Fruit fly (Drosophila melanogaster) whole organism, embryonic: ENCODE measurements around the gene Aasdh.
A peak's percentile ranks its signal among the peaks of the same experiment; 100 is the strongest.

Experiments used
- Abd-B ChIP-seq: fragments of 200-800 bp; sonication (Bioruptor generic); optimal IDR thresholded peaks from 2 replicates; lab custom pipeline; 2018; ENCODE audit warnings: missing biosample characterization, mild to moderate bottlenecking, missing genetic modification characterization, moderate library complexity
- Atf-2 ChIP-seq: fragments of 200-800 bp; sonication (Bioruptor generic); optimal IDR thresholded peaks from 2 replicates; lab custom pipeline; 2016; ENCODE audit warnings: missing biosample characterization, missing genetic modification characterization
- Blimp-1 ChIP-seq: fragments of 200-800 bp; sonication (Bioruptor generic); optimal IDR thresholded peaks from 3 replicates; lab custom pipeline; 2018; ENCODE audit warnings: missing biosample characterization, missing genetic modification characterization, mild to moderate bottlenecking, moderate library complexity, missing genetic modification reagents
- Bteb2 ChIP-seq: fragments of 200-800 bp; sonication (Bioruptor generic); optimal IDR thresholded peaks from 2 replicates; lab custom pipeline; 2016; ENCODE audit warnings: missing biosample characterization, missing genetic modification characterization
- CG10267 ChIP-seq: fragments of 200-800 bp; sonication (Bioruptor generic); optimal IDR thresholded peaks from 2 replicates; lab custom pipeline; 2018; ENCODE audit warnings: missing biosample characterization, mild to moderate bottlenecking, missing genetic modification characterization, moderate library complexity
- CG11456 ChIP-seq: fragments of 200-800 bp; sonication (Bioruptor generic); IDR thresholded peaks from 3 replicates; pipeline ENCODE4 v1.3.6; 2022; ENCODE audit warnings: missing biosample characterization, missing genetic modification characterization
- CG11695 ChIP-seq: fragments of 200-800 bp; sonication (Bioruptor generic); IDR thresholded peaks from 3 replicates; pipeline ENCODE4 v1.3.6; 2022; ENCODE audit warnings: missing biosample characterization, missing genetic modification characterization
- CG17361 ChIP-seq: fragments of 200-800 bp; sonication (Bioruptor generic); IDR thresholded peaks from 3 replicates; pipeline ENCODE4 v1.3.6; 2022; ENCODE audit warnings: missing biosample characterization, missing genetic modification characterization
- CG17385 ChIP-seq: fragments of 200-800 bp; sonication (Bioruptor generic); optimal IDR thresholded peaks from 3 replicates; lab custom pipeline; 2018; ENCODE audit warnings: missing biosample characterization, mild to moderate bottlenecking, missing genetic modification characterization
- CG2116 ChIP-seq: fragments of 200-800 bp; sonication (Bioruptor generic); optimal IDR thresholded peaks from 3 replicates; lab custom pipeline; 2018; ENCODE audit warnings: missing biosample characterization, mild to moderate bottlenecking, missing genetic modification characterization
- CG31224 ChIP-seq: fragments of 200-800 bp; sonication (Bioruptor generic); IDR thresholded peaks from 2 replicates; pipeline ENCODE4 v1.3.6; 2022; ENCODE audit warnings: missing biosample characterization, missing genetic modification characterization
- CG3281 ChIP-seq: fragments of 200-800 bp; sonication (Bioruptor generic); optimal IDR thresholded peaks from 3 replicates; lab custom pipeline; 2017; ENCODE audit warnings: missing biosample characterization, mild to moderate bottlenecking, missing genetic modification characterization
- CG3407 ChIP-seq: fragments of 200-800 bp; sonication (Bioruptor generic); optimal IDR thresholded peaks from 2 replicates; lab custom pipeline; 2018; ENCODE audit warnings: missing biosample characterization, mild to moderate bottlenecking, missing genetic modification characterization
- CG4282 ChIP-seq: fragments of 200-800 bp; sonication (Bioruptor generic); optimal IDR thresholded peaks from 2 replicates; lab custom pipeline; 2016; ENCODE audit warnings: missing biosample characterization, missing genetic modification characterization
- CG9727 ChIP-seq: fragments of 200-800 bp; sonication (Bioruptor generic); optimal IDR thresholded peaks from 3 replicates; lab custom pipeline; 2017; ENCODE audit warnings: missing biosample characterization, mild to moderate bottlenecking, missing genetic modification characterization
- CG9817 ChIP-seq: fragments of 200-800 bp; sonication (Bioruptor generic); optimal IDR thresholded peaks from 2 replicates; lab custom pipeline; 2018; ENCODE audit warnings: missing biosample characterization, mild to moderate bottlenecking, missing genetic modification characterization, moderate library complexity
- CkIIα-i1 ChIP-seq: fragments of 200-800 bp; sonication (Bioruptor generic); IDR thresholded peaks from 2 replicates; pipeline ENCODE4 v1.3.6; 2022; ENCODE audit warnings: missing biosample characterization, missing genetic modification characterization
- Dref ChIP-seq: fragments of 200-800 bp; sonication (Bioruptor generic); IDR thresholded peaks from 2 replicates; pipeline ENCODE4 v1.3.6; 2022; ENCODE audit warnings: missing biosample characterization, missing genetic modification characterization
- Ets65A ChIP-seq: fragments of 200-800 bp; sonication (Bioruptor generic); peaks from one replicate; lab custom pipeline; 2016; ENCODE audit warnings: missing biosample characterization, missing genetic modification characterization
- HmgZ ChIP-seq: fragments of 200-800 bp; sonication (Bioruptor generic); optimal IDR thresholded peaks from 2 replicates; lab custom pipeline; 2018; ENCODE audit warnings: missing biosample characterization, mild to moderate bottlenecking, missing genetic modification characterization
- Hmr ChIP-seq: fragments of 200-800 bp; sonication (Bioruptor generic); optimal IDR thresholded peaks from 3 replicates; lab custom pipeline; 2017; ENCODE audit warnings: mild to moderate bottlenecking, missing biosample characterization, missing genetic modification reagents, missing genetic modification characterization
- Mad ChIP-seq: fragments of 200-800 bp; sonication (Bioruptor generic); optimal IDR thresholded peaks from 2 replicates; lab custom pipeline; 2016; ENCODE audit warnings: missing biosample characterization, missing genetic modification characterization
- Meics ChIP-seq: fragments of 200-800 bp; sonication (Bioruptor generic); optimal IDR thresholded peaks from 2 replicates; lab custom pipeline; 2017; ENCODE audit warnings: missing biosample characterization, mild to moderate bottlenecking, missing genetic modification characterization
- PHDP ChIP-seq: fragments of 200-800 bp; sonication (Bioruptor generic); optimal IDR thresholded peaks from 3 replicates; lab custom pipeline; 2018; ENCODE audit warnings: missing biosample characterization, mild to moderate bottlenecking, missing genetic modification characterization, moderate library complexity
- Sin3A ChIP-seq: fragments of >200 bp; optimal IDR thresholded peaks from 2 replicates; lab custom pipeline; 2018
- Sry-β ChIP-seq: fragments of 200-800 bp; sonication (Bioruptor generic); optimal IDR thresholded peaks from 2 replicates; lab custom pipeline; 2018; ENCODE audit warnings: missing biosample characterization, mild to moderate bottlenecking, missing genetic modification characterization, moderate library complexity
- ash1 ChIP-seq: fragments of 200-800 bp; sonication (Bioruptor generic); optimal IDR thresholded peaks from 2 replicates; lab custom pipeline; 2018; ENCODE audit warnings: missing biosample characterization, mild to moderate bottlenecking, missing genetic modification characterization
- bab2 ChIP-seq: fragments of 200-800 bp; sonication (Bioruptor generic); optimal IDR thresholded peaks from 2 replicates; lab custom pipeline; 2016; ENCODE audit warnings: missing biosample characterization, missing genetic modification characterization
- bcd ChIP-seq: fragments of 200-800 bp; sonication (Bioruptor generic); optimal IDR thresholded peaks from 2 replicates; lab custom pipeline; 2017; ENCODE audit warnings: missing biosample characterization, mild to moderate bottlenecking, missing genetic modification characterization
- bsh ChIP-seq, 2 experiments: fragments of 200-800 bp; sonication (Bioruptor generic); optimal IDR thresholded peaks; 2 replicates each; lab custom pipeline; 2017 to 2018; ENCODE audit warnings: mild to moderate bottlenecking in 2 of 2, missing biosample characterization in 2 of 2, missing genetic modification characterization in 2 of 2, moderate library complexity in 1 of 2
- ci ChIP-seq: fragments of 200-800 bp; sonication (Bioruptor generic); IDR thresholded peaks from 3 replicates; pipeline ENCODE4 v1.3.6; 2022; ENCODE audit warnings: missing biosample characterization, missing genetic modification characterization
- cwo ChIP-seq: fragments of 200-800 bp; sonication (Bioruptor generic); optimal IDR thresholded peaks from 3 replicates; lab custom pipeline; 2017; ENCODE audit warnings: missing biosample characterization, missing genetic modification characterization, mild to moderate bottlenecking, moderate library complexity, missing genetic modification reagents
- dmrt99B ChIP-seq: fragments of 200-800 bp; sonication (Bioruptor generic); optimal IDR thresholded peaks from 2 replicates; lab custom pipeline; 2018; ENCODE audit warnings: missing biosample characterization, mild to moderate bottlenecking, missing genetic modification characterization, moderate library complexity
- esg ChIP-seq: fragments of 200-800 bp; sonication (Bioruptor generic); conservative IDR thresholded peaks from 2 replicates; pipeline ENCODE4 v1.3.6; 2022; ENCODE audit warnings: missing biosample characterization, missing genetic modification characterization
- eve ChIP-seq, 2 experiments: fragments of >200 bp; optimal IDR thresholded peaks; 2 replicates each; lab custom pipeline; 2017; ENCODE audit warnings: missing biosample characterization in 2 of 2, missing genetic modification characterization in 2 of 2
- fru ChIP-seq: fragments of >200 bp; optimal IDR thresholded peaks from 2 replicates; lab custom pipeline; 2017
- gfzf ChIP-seq: fragments of 200-800 bp; sonication (Bioruptor generic); optimal IDR thresholded peaks from 2 replicates; lab custom pipeline; 2016; ENCODE audit warnings: missing biosample characterization, mild to moderate bottlenecking, missing genetic modification characterization, moderate library complexity
- gro ChIP-seq: fragments of 200-800 bp; sonication (Bioruptor generic); optimal IDR thresholded peaks from 2 replicates; lab custom pipeline; 2016; ENCODE audit warnings: missing biosample characterization, missing genetic modification characterization
- h ChIP-seq: fragments of >200 bp; optimal IDR thresholded peaks from 2 replicates; lab custom pipeline; 2017
- hkb ChIP-seq, 2 experiments: fragments of 200-800 bp in 1 of 2; fragments of >200 bp in 1 of 2; sonication (Bioruptor generic) in 1 of 2; IDR thresholded peaks in 1 of 2; optimal IDR thresholded peaks in 1 of 2; 2 replicates each; pipeline versions ENCODE4 v1.3.6 to Lab custom; 2017 to 2022; ENCODE audit warnings: missing biosample characterization in 1 of 2, missing genetic modification characterization in 1 of 2
- ken ChIP-seq: fragments of 200-800 bp; sonication (Bioruptor generic); IDR thresholded peaks from 3 replicates; pipeline ENCODE4 v1.3.6; 2022; ENCODE audit warnings: missing biosample characterization, missing genetic modification characterization
- p53 ChIP-seq: fragments of 200-800 bp; sonication (Bioruptor generic); optimal IDR thresholded peaks from 2 replicates; lab custom pipeline; 2016; ENCODE audit warnings: missing biosample characterization, missing genetic modification characterization
- pnt ChIP-seq: fragments of 200-800 bp; sonication (Bioruptor generic); optimal IDR thresholded peaks from 3 replicates; lab custom pipeline; 2016; ENCODE audit warnings: missing biosample characterization, missing genetic modification characterization
- sens-2 ChIP-seq: fragments of 200-800 bp; sonication (Bioruptor generic); IDR thresholded peaks from 2 replicates; pipeline ENCODE4 v1.3.6; 2022; ENCODE audit warnings: missing biosample characterization, missing genetic modification characterization
- sima ChIP-seq: fragments of 200-800 bp; sonication (Bioruptor generic); optimal IDR thresholded peaks from 2 replicates; lab custom pipeline; 2016; ENCODE audit warnings: missing biosample characterization, missing genetic modification characterization
- sqz ChIP-seq: fragments of 200-800 bp; sonication (Bioruptor generic); optimal IDR thresholded peaks from 3 replicates; lab custom pipeline; 2018; ENCODE audit warnings: missing biosample characterization, mild to moderate bottlenecking, missing genetic modification characterization
- tio ChIP-seq: fragments of 200-800 bp; sonication (Bioruptor generic); optimal IDR thresholded peaks from 2 replicates; lab custom pipeline; 2017; ENCODE audit warnings: missing biosample characterization, missing genetic modification characterization, inconsistent platforms
- twi ChIP-seq: fragments of 200-800 bp; optimal IDR thresholded peaks from 2 replicates; lab custom pipeline; 2019; ENCODE audit warnings: missing biosample characterization, mild to moderate bottlenecking, missing genetic modification characterization, moderate library complexity
- tx ChIP-seq: fragments of 200-800 bp; sonication (Bioruptor generic); optimal IDR thresholded peaks from 2 replicates; lab custom pipeline; 2016; ENCODE audit warnings: missing biosample characterization, missing genetic modification characterization
- zen ChIP-seq: fragments of 200-800 bp; sonication (Bioruptor generic); optimal IDR thresholded peaks from 3 replicates; lab custom pipeline; 2018; ENCODE audit warnings: missing biosample characterization, mild to moderate bottlenecking, missing genetic modification characterization, moderate library complexity
- zen2 ChIP-seq: fragments of 200-800 bp; sonication (Bioruptor generic); IDR thresholded peaks from 3 replicates; pipeline ENCODE4 v1.3.6; 2022; ENCODE audit warnings: missing biosample characterization, missing genetic modification characterization; ENCODE audit not compliant: partially characterized antibody

The Aasdh gene

DNA sequence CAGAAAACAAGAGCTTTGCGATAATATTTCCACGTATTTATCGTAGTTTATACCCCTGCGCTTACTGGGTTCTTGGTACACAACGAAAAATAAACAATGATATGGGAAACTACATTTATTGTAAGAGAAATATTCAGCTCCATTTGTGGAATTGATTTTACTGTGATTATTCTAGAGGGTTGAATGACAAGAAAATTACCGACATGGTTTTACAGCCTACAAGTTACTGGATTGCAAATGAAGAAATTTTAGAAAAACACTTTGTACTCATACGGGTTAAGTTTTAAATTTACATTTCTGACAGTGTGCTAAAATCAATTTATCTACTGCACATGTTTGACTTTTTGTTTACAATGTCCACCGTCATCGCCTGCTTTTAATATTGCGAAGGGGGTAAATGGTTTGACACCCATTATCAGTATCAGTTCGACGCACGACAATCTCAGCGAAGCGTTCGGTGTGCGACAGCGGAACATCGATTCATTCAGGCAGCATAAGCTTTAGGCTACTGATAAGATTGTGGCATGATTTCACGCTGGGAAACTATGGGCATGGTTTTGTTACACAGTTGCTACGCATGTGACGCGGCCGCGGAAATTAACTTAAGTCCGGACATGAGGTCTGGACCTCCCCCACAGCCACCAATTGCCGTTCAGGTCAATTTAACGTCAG is 12.5 kb upstream of the Aasdh start (continued):
- TF ChIP-seq sqz (GFP tag; lab: Kevin White, UChicago) (no peak), hkb (optimal IDR thresholded peaks at IDR 0.05; lab: Kevin White, UChicago) (no peak), hkb (GFP tag; IDR thresholded peaks at IDR 0.05; lab: Robert Waterston, UW) (0 out of 2 replicates have a peak, but pooled peaks have one; percentile 44), Dref (GFP tag; lab: Robert Waterston, UW) (no peak), ash1 (no peak), Mad (GFP tag; lab: Kevin White, UChicago) (no peak), HmgZ (tag; lab: Kevin White, UChicago) (peak; percentile 23), CG17361 (peak; percentile 43; the same call in 1 of the 3 replicates), ci (GFP tag; lab: Robert Waterston, UW) (no peak), twi (tag; lab: Kevin White, UChicago) (no peak), Sry-β (GFP tag; lab: Kevin White, UChicago) (no peak), Meics (GFP tag; lab: Kevin White, UChicago) (peak; percentile 64), gro (no peak), bcd (GFP tag; lab: Kevin White, UChicago) (peak; percentile 9), tx (GFP tag; lab: Kevin White, UChicago) (no peak), Atf-2 (GFP tag; lab: Kevin White, UChicago) (no peak), Hmr (GFP tag; lab: Kevin White, UChicago) (peak; percentile 49), CG11456 (GFP tag; lab: Robert Waterston, UW) (peak; percentile 33; the same call in 1 of the 3 replicates), sima (GFP tag; lab: Kevin White, UChicago) (no peak), PHDP (tag; lab: Kevin White, UChicago) (peak; percentile 57), Blimp-1 (GFP tag; lab: Kevin White, UChicago) (peak; percentile 44), bsh (GFP tag; optimal IDR thresholded peaks at IDR 0.05; lab: Kevin White, UChicago) (peak in 1 of 2 experiments; percentile 56), CG11695 (GFP tag; lab: Robert Waterston, UW) (no peak), ken (GFP tag; lab: Robert Waterston, UW) (no peak), pnt (no peak), CG2116 (GFP tag; lab: Kevin White, UChicago) (no peak), CG3407 (GFP tag; lab: Kevin White, UChicago) (peak; percentile 15), fru (lab: Kevin White, UChicago) (no peak), Abd-B (GFP tag; lab: Kevin White, UChicago) (no peak), cwo (peak; percentile 79), Bteb2 (peak; percentile 24), CG17385 (GFP tag; lab: Kevin White, UChicago) (peak; percentile 5), h (lab: Kevin White, UChicago) (no peak), Sin3A (lab: Kevin White, UChicago) (no peak), esg (GFP tag; lab: Robert Waterston, UW) (no peak), zen (tag; lab: Kevin White, UChicago) (no peak), CG9817 (tag; lab: Kevin White, UChicago) (peak; percentile 26), eve (GFP tag; optimal IDR thresholded peaks at IDR 0.05; lab: Kevin White, UChicago) (peak in 1 of 2 experiments; percentile 51), p53 (GFP tag; lab: Kevin White, UChicago) (no peak), CkIIα-i1 (GFP tag; lab: Robert Waterston, UW) (no peak), bab2 (peak; percentile 24), dmrt99B (tag; lab: Kevin White, UChicago) (peak; percentile 42), gfzf (no peak), zen2 (GFP tag; lab: Robert Waterston, UW) (no peak), CG9727 (peak; percentile 17), sens-2 (peak; percentile 27; the same call in 1 of the 2 replicates), CG31224 (GFP tag; lab: Robert Waterston, UW) (no peak), Ets65A (GFP tag; lab: Kevin White, UChicago) (peak; percentile 84), CG3281 (GFP tag; lab: Kevin White, UChicago) (peak; percentile 52), tio (GFP tag; lab: Kevin White, UChicago) (no peak), CG10267 (tag; lab: Kevin White, UChicago) (peak; percentile 10), CG4282 (GFP tag; lab: Kevin White, UChicago) (no peak)
